Worm (Caenorhabditis elegans): ENCODE data around the gene C34C6.10.

The C34C6.10 gene

DNA sequence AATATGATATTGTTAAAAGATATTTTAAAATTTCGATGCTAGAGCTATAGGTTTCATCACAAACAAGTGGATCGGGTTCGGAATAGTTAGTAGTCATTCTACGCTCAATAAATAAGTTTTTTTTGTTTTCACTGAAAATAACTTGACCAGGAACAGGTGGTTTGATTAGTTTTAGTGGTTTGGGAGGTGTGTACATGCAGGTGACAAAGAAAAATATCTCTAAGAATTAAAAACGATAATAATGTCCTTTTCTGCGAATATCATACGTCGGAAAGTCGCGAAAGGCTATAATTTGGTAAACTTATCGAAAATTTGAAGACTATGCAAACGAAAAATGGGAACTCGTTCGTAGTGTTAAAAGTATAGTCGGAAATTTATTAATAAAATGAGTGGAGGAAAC lies 14.6 kb upstream of the C34C6.10 start, which contains the start of gene srg-15:
TSS of gene srg-15 (minus strand) at position 101 of the 400 bp plus-strand sequence.
- TF ChIP-seq ceh-58 (GFP tag; IDR thresholded peaks at IDR 0.05) (no peak), lsl-1 (GFP tag; optimal IDR thresholded peaks at IDR 0.05) (no peak), pha-4 (tag; optimal IDR thresholded peaks at IDR 0.05) (no peak), F23B12.7 (tag; optimal IDR thresholded peaks at IDR 0.05; ENCODE audit: insufficient read depth) (no peak), B0035.1 (tag; optimal IDR thresholded peaks at IDR 0.05) (no peak), snpc-1.1 (tag; optimal IDR thresholded peaks at IDR 0.05; ENCODE audit: insufficient read depth) (no peak), mcd-1 (GFP tag; IDR thresholded peaks at IDR 0.05) (no peak), T07F8.4 (tag; optimal IDR thresholded peaks at IDR 0.05) (no peak), dpff-1 (tag; optimal IDR thresholded peaks at IDR 0.05) (no peak), F57C9.4 (tag; optimal IDR thresholded peaks at IDR 0.05) (no peak), sea-2 (GFP tag; IDR thresholded peaks at IDR 0.05) (no peak), ztf-22 (GFP tag; optimal IDR thresholded peaks at IDR 0.05) (no peak), attf-6 (GFP tag; IDR thresholded peaks at IDR 0.05) (no peak), efl-1 (GFP tag; optimal IDR thresholded peaks at IDR 0.05) (no peak), ztf-6 (GFP tag; IDR thresholded peaks at IDR 0.05) (no peak)

DNA sequence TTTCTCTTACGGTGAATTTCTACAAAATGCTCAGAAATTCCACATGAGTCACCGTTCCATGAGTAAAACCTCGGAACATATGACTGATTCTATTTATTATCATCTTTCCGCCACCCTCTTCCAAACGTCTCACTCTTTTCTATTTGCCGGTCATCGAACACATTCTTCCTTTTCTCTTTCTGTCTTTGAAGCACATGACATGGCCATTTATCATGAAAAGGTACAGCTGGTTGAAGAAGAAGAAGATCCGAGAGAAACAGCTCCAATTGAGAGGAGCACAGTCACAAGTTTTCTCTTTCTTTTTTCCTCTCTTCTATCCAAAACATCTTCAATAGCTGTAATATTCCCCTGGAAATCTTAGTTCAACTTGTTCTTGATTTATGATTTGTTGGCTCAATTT lies 11.3 kb upstream of the C34C6.10 start, which contains the start of gene cup-16:
TSS of gene cup-16 (plus strand) at position 132 of the 400 bp plus-strand sequence.
- TF ChIP-seq die-1 (tag; optimal IDR thresholded peaks at IDR 0.05) (no peak), somi-1 (GFP tag; optimal IDR thresholded peaks at IDR 0.05) (peak; percentile 49)

DNA sequence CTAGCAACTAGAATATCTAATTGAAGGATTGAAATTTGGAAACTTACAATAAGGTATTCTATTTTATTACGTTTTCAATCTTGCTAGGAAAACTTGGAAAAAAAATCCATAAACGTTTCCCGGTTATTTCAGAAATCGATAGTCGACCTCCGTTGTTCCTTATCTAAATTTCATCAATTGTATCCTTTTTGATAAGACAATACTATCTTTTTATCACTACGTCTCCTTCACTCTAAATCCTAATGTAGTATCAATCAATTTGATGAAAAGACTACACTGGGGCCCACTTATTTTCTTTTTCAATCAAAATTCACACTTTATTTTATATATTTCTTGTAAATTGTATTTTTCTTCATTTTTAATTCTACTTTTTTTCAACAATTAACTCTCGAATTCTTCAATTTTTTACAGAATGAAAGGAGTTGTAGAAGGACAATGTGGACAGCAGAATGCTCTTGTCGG lies 8.8 kb upstream of the C34C6.10 start, which contains the start of gene prx-5:
TSS of gene prx-5 (plus strand) at position 412 of the 462 bp plus-strand sequence.
- TF ChIP-seq mel-28 (tag; optimal IDR thresholded peaks at IDR 0.05; ENCODE audit: borderline replicate concordance), result no peak
- peak; percentile 16 for TF ChIP-seq nhr-80 (tag; optimal IDR thresholded peaks at IDR 0.05)

DNA sequence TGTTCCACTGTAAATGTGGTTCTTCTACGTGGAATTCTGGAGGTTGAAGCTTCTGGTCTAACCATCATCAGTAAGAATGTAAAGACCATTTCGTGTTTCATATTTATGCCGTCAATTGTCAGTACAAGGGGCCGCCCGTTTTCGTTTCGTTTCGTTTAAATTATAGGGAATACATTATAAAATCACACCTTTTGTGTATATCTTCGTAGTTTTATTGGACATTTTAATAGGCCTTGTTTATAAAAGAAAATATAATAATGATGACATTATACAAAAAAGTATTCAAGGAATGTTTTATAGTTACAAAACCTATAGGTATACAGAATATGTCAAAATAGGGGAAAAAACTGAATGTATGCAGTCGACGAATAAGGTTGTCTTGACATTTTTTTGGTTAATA lies 8.0 kb upstream of the C34C6.10 start, which contains the start of gene ceh-7:
TSS of gene ceh-7 (minus strand) at position 101 of the 400 bp plus-strand sequence.
- TF ChIP-seq ceh-58 (GFP tag; IDR thresholded peaks at IDR 0.05), result no peak
- TF ChIP-seq F57C9.4 (tag; optimal IDR thresholded peaks at IDR 0.05), result no peak
- no peak for TF ChIP-seq unc-62 (GFP tag; optimal IDR thresholded peaks at IDR 0.05)
- no peak for TF ChIP-seq mxl-1 (tag; optimal IDR thresholded peaks at IDR 0.05)
- no peak for TF ChIP-seq Y79H2A.3 (GFP tag; conservative IDR thresholded peaks at IDR 0.05)

DNA sequence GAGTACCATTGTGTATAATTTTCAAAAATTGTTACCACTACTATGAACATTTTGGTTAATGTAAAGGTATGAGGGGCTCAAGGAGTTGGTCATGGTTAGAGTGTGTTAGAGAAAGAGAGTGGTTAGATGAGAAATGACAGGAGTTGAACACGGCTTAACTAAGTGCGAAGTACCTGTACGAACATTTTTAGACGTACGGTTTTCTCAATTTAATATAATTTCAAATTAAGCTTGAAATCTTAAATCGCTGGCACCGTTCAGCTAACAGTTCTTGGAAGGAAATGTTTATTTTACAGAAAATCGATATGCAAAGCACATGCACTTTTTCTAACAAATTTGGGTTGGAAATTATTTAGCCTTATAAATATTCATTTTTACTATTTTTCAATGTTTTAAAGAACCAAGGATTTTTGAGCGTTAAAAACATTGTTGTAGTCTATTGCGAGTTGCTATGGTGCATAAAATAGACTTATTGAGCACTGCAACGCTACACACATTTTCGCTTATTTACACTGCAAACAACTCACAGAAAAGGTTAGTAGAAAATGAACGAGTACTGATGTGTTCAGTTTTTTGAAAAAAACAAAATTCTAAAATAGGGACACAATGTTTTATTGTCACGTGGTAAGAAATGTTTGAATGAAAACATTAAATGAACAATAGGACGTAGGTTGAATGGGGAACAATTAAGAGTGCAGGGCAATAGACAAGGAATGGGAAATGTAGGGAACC lies 6.1 kb upstream of the C34C6.10 start, which contains the start of gene sphk-1:
TSS of gene sphk-1 (minus strand) at position 51 of the 732 bp plus-strand sequence.
- TF ChIP-seq somi-1 (GFP tag; optimal IDR thresholded peaks at IDR 0.05) (no peak), lin-35 (GFP tag; optimal IDR thresholded peaks at IDR 0.05) (no peak), Y67H2A.10 (GFP tag; conservative IDR thresholded peaks at IDR 0.05) (no peak), nhr-120 (GFP tag; IDR thresholded peaks at IDR 0.05) (no peak), rpc-1 (optimal IDR thresholded peaks at IDR 0.05) (no peak), rpc-1 (tag; optimal IDR thresholded peaks at IDR 0.05) (no peak), ztf-26 (tag; optimal IDR thresholded peaks at IDR 0.05) (no peak), atf-7 (tag; optimal IDR thresholded peaks at IDR 0.05) (no peak), egrh-3 (GFP tag; IDR thresholded peaks at IDR 0.05) (no peak), ccch-3 (GFP tag; optimal IDR thresholded peaks at IDR 0.05) (no peak), nhr-179 (tag; optimal IDR thresholded peaks at IDR 0.05) (no peak), egl-44 (GFP tag; IDR thresholded peaks at IDR 0.05) (no peak), snpc-4 (GFP tag; optimal IDR thresholded peaks at IDR 0.05) (no peak), snpc-4 (tag; optimal IDR thresholded peaks at IDR 0.05) (no peak)
